Worm (Caenorhabditis elegans): ENCODE measurements around the gene dnj-16.

The dnj-16 gene

ce11 chrIII:4151548-4152104, 39.3 kb upstream of the dnj-16 start, which contains the start of the genes wht-3 and har-1:
Gene wht-3, minus strand, starts transcription at chrIII:4151598.
Gene har-1, plus strand, starts transcription at chrIII:4152054.
- TF ChIP-seq lin-54 (GFP tag; optimal IDR thresholded peaks at IDR 0.05): peak; percentile 28
- TF ChIP-seq hsf-1 (GFP tag; IDR thresholded peaks at IDR 0.05): peak; percentile 60; the same call in 1 of the 2 replicates
- TF ChIP-seq ceh-79 (tag; optimal IDR thresholded peaks at IDR 0.05): peak; percentile 74
- no peak for TF ChIP-seq unc-130 (GFP tag; optimal IDR thresholded peaks at IDR 0.05)
- 0 out of 2 replicates have a peak, but pooled peaks have one; percentile 15 for TF ChIP-seq F39B2.1 (GFP tag; IDR thresholded peaks at IDR 0.05)
- peak; percentile 91 for TF ChIP-seq cebp-1 (GFP tag; IDR thresholded peaks at IDR 0.05)
- TF ChIP-seq cebp-1 (tag; optimal IDR thresholded peaks at IDR 0.05): peak; percentile 98
- TF ChIP-seq hmg-1.2 (GFP tag; IDR thresholded peaks at IDR 0.05): 0 out of 2 replicates have a peak, but pooled peaks have one; percentile 4
- 0 out of 2 replicates have a peak, but pooled peaks have one; percentile 35 for TF ChIP-seq B0336.3 (GFP tag; IDR thresholded peaks at IDR 0.05)
- 0 out of 2 replicates have a peak, but pooled peaks have one; percentile 37 for TF ChIP-seq ekl-4 (GFP tag; IDR thresholded peaks at IDR 0.05)
- TF ChIP-seq K11D2.4 (GFP tag; IDR thresholded peaks at IDR 0.05): no peak
- peak; percentile 34 for TF ChIP-seq madf-6 (GFP tag; IDR thresholded peaks at IDR 0.05)
- no peak for TF ChIP-seq xnd-1 (tag; optimal IDR thresholded peaks at IDR 0.05)
- TF ChIP-seq zim-3 (tag; optimal IDR thresholded peaks at IDR 0.05): no peak
- TF ChIP-seq atf-7 (tag; optimal IDR thresholded peaks at IDR 0.05): peak; percentile 36

ce11 chrIII:4152309-4152708, 38.6 kb upstream of the dnj-16 start:
- TF ChIP-seq zfh-2 (GFP tag; conservative IDR thresholded peaks at IDR 0.05) (peak; percentile 72; the same call in 1 of the 2 replicates), lin-40 (tag; optimal IDR thresholded peaks at IDR 0.05) (no peak)

DNA sequence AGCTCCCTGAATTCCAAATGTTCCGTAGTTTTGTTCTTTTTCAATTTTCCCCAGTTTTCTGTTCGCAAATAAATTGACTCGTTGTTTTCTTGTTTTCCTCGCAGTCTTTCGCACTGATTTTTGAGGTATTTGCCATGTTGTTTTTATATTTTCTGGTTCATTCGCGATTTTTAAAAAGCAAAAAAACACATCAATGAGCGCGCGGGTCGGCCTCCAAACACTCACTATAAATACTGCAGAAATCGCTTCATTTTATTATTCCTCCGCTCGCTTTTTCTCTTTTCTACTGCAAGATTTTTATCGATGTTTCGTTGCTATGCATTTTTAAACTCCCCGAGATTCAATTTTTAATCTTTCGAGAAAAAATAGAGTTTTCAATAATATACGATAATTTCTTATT, 38.1 kb upstream of the dnj-16 start:
- TF ChIP-seq Y79H2A.3 (GFP tag; conservative IDR thresholded peaks at IDR 0.05): no peak
- TF ChIP-seq madf-3 (GFP tag; IDR thresholded peaks at IDR 0.05): 0 out of 2 replicates have a peak, but pooled peaks have one; percentile 33
- no peak for TF ChIP-seq let-607 (tag; optimal IDR thresholded peaks at IDR 0.05)
- TF ChIP-seq cebp-1 (GFP tag; IDR thresholded peaks at IDR 0.05): no peak
- peak; percentile 20 for TF ChIP-seq cebp-1 (tag; optimal IDR thresholded peaks at IDR 0.05)
- TF ChIP-seq Y95B8A.8 (GFP tag; IDR thresholded peaks at IDR 0.05): 0 out of 2 replicates have a peak, but pooled peaks have one; percentile 18
- peak in 1 of 3 experiments; percentile 41 for TF ChIP-seq lin-35 (GFP tag; optimal IDR thresholded peaks at IDR 0.05)

DNA sequence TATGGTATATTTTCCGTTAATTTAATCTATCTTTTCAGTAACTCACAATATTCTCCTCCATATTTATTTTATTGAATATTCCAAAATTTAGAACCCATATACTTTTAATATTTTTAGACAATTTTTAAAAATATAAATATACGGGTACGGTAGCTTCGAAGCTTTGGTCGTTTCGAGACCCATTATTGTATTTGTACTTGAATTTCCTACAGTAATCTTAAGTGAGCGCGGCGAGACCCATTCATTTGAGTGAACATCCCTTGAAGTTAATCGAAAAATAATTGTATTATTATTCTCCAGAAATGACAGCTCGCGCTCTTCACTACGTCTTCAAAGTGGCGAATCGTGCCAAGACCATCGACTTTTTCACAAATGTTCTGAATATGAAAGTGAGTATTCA, 37.6 kb upstream of the dnj-16 start, which contains the start of gene glod-4:
Gene glod-4 (plus strand): TSS at position 301 of the 400 bp plus-strand sequence.
- TF ChIP-seq lin-54 (GFP tag; optimal IDR thresholded peaks at IDR 0.05) (no peak), F33H1.4 (GFP tag; IDR thresholded peaks at IDR 0.05) (0 out of 2 replicates have a peak, but pooled peaks have one; percentile 12), egl-18 (GFP tag; IDR thresholded peaks at IDR 0.05) (no peak), let-607 (tag; optimal IDR thresholded peaks at IDR 0.05) (no peak), hmg-20 (GFP tag; IDR thresholded peaks at IDR 0.05) (no peak), F23B12.7 (tag; optimal IDR thresholded peaks at IDR 0.05; ENCODE audit: insufficient read depth) (no peak), attf-5 (GFP tag; optimal IDR thresholded peaks at IDR 0.05) (no peak), B0261.1 (tag; optimal IDR thresholded peaks at IDR 0.05) (no peak), lsl-1 (GFP tag; optimal IDR thresholded peaks at IDR 0.05) (peak; percentile 16), ztf-26 (tag; optimal IDR thresholded peaks at IDR 0.05) (no peak), tbp1 (GFP tag; optimal IDR thresholded peaks at IDR 0.05) (no peak)

- TF ChIP-seq nhr-120 (GFP tag; IDR thresholded peaks at IDR 0.05) (no peak), madf-10 (tag; optimal IDR thresholded peaks at IDR 0.05) (no peak), mel-28 (tag; optimal IDR thresholded peaks at IDR 0.05; ENCODE audit: borderline replicate concordance) (no peak), lin-40 (tag; optimal IDR thresholded peaks at IDR 0.05) (no peak), Y53G8AR.9 (GFP tag; conservative IDR thresholded peaks at IDR 0.05) (no peak), athp-1 (tag; optimal IDR thresholded peaks at IDR 0.05) (no peak), lin-35 (GFP tag; optimal IDR thresholded peaks at IDR 0.05) (no peak)
These were observed 33.6 kb upstream of the dnj-16 start, which contains the start of gene C16C10.9 for ce11 chrIII:4157298-4157697. Gene C16C10.9, minus strand, starts transcription at chrIII:4157398.
